Worm (Caenorhabditis elegans) whole organism, mixed stage, embryonic: ENCODE results near the gene best-5.

Source experiments
- ham-2 ChIP-seq: fragments of 200-800 bp; sonication (Bioruptor generic); optimal IDR thresholded peaks from 2 replicates; lab custom pipeline; 2018; ENCODE audit warnings: mild to moderate bottlenecking, missing genetic modification characterization, missing compliant biosample characterization
- lsy-2 ChIP-seq: fragments of 150-350 bp; optimal IDR thresholded peaks from 2 replicates; lab custom pipeline; 2014; ENCODE audit warnings: missing biosample characterization, missing genetic modification characterization
- pha-4 ChIP-seq: fragments of 150-350 bp; optimal IDR thresholded peaks from 2 replicates; lab custom pipeline; 2018; ENCODE audit warnings: missing biosample characterization, missing genetic modification reagents, missing genetic modification characterization
- unc-62 ChIP-seq: fragments of 150-350 bp; optimal IDR thresholded peaks from 2 replicates; lab custom pipeline; 2014; ENCODE audit warnings: missing biosample characterization, missing genetic modification reagents, missing genetic modification characterization

- no peak for TF ChIP-seq pha-4 (tag; lab: Kevin White, UChicago)
- TF ChIP-seq ham-2 (GFP tag; lab: Kevin White, UChicago) = no peak
- TF ChIP-seq lsy-2 = no peak
- no peak for TF ChIP-seq unc-62
These were observed 23.8 kb downstream of the best-5 start for ce11 chrIII:9666239-9666638.
